Fruit fly (Drosophila melanogaster): ENCODE results near the gene RpL3.
A peak's percentile ranks its signal among the peaks of the same experiment; 100 is the strongest.

Gene RpL3

DNA sequence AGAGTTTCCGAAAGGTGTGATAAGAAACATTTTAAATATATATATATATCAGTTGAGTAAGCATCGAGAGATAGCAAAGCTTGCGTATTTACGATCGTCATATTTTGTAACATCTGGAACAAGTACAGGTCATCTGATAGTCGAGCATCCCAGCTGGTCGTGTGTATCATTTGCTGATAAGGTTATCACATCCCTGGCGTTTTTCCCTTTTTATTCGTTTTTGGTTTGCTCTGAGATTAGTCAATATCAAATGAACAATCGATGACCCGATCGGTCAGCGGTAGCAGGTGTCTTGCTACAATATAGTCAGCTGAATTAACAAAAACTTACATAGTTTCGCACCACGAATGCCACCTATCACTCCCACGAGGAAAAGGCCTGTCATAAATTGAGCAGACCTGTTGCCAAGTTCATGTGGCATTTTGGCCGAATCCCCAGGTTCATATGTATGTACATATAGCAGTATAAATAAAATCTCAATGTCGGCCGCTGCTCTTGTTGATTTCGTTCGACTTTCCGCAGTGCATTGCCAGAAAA, 20.7 kb upstream of the RpL3 start (continued):
- TF ChIP-seq toy (GFP tag; IDR thresholded peaks at IDR 0.05) (no peak), vnd (GFP tag; IDR thresholded peaks at IDR 0.05; ENCODE audit: partially characterized antibody) (no peak), CG13775 (GFP tag; optimal IDR thresholded peaks at IDR 0.05) (peak; percentile 24), chm (GFP tag; IDR thresholded peaks at IDR 0.05) (no peak), TFAM (GFP tag; optimal IDR thresholded peaks at IDR 0.05) (no peak), sug (tag; optimal IDR thresholded peaks at IDR 0.05) (peak; percentile 74), CG11504 (tag; optimal IDR thresholded peaks at IDR 0.05) (peak; percentile 76), da (GFP tag; optimal IDR thresholded peaks at IDR 0.05) (no peak), Trl (optimal IDR thresholded peaks at IDR 0.05) (no peak), Trl (GFP tag; optimal IDR thresholded peaks at IDR 0.05) (no peak), CG11247 (GFP tag; IDR thresholded peaks at IDR 0.05) (peak; percentile 57), bcd (GFP tag; optimal IDR thresholded peaks at IDR 0.05) (peak; percentile 58), Abd-B (GFP tag; optimal IDR thresholded peaks at IDR 0.05) (peak; percentile 40), Mes4 (GFP tag; optimal IDR thresholded peaks at IDR 0.05) (no peak), Drgx (GFP tag; IDR thresholded peaks at IDR 0.05) (peak; percentile 47), CG12104 (GFP tag; optimal IDR thresholded peaks at IDR 0.05) (peak; percentile 51), tna (GFP tag; IDR thresholded peaks at IDR 0.05; ENCODE audit: partially characterized antibody) (no peak), CG6175 (GFP tag; IDR thresholded peaks at IDR 0.05) (0 out of 3 replicates have a peak, but pooled peaks have one; percentile 50), Hr3 (GFP tag; optimal IDR thresholded peaks at IDR 0.05) (peak; percentile 41), Nf-YB (GFP tag; optimal IDR thresholded peaks at IDR 0.05) (no peak), CG17568 (GFP tag; optimal IDR thresholded peaks at IDR 0.05) (peak; percentile 55), Gsc (GFP tag; IDR thresholded peaks at IDR 0.05) (no peak), CG9727 (GFP tag; optimal IDR thresholded peaks at IDR 0.05) (peak; percentile 60), sisA (GFP tag; IDR thresholded peaks at IDR 0.05) (peak; percentile 55), gt (GFP tag; IDR thresholded peaks at IDR 0.05) (no peak), Ptx1 (GFP tag; IDR thresholded peaks at IDR 0.05) (peak; percentile 66), phol (tag; optimal IDR thresholded peaks at IDR 0.05) (peak; percentile 53), CTCF (GFP tag; optimal IDR thresholded peaks at IDR 0.05) (no peak), CrebB (tag; optimal IDR thresholded peaks at IDR 0.05) (peak; percentile 29), CG30403 (GFP tag; optimal IDR thresholded peaks at IDR 0.05) (peak; percentile 59), en (GFP tag; optimal IDR thresholded peaks at IDR 0.05) (no peak), kah (GFP tag; optimal IDR thresholded peaks at IDR 0.05) (no peak), inv (GFP tag; IDR thresholded peaks at IDR 0.05; ENCODE audit: partially characterized antibody) (no peak), Dref (GFP tag; IDR thresholded peaks at IDR 0.05) (no peak), CG2116 (GFP tag; optimal IDR thresholded peaks at IDR 0.05) (peak; percentile 14), NFAT (GFP tag; IDR thresholded peaks at IDR 0.05) (no peak), usp (GFP tag; optimal IDR thresholded peaks at IDR 0.05) (no peak), Ets97D (GFP tag; optimal IDR thresholded peaks at IDR 0.05) (no peak), lov (optimal IDR thresholded peaks at IDR 0.05) (no peak), lov (GFP tag; IDR thresholded peaks at IDR 0.05) (no peak), gce (GFP tag; IDR thresholded peaks at IDR 0.05) (no peak), CG4404 (GFP tag; IDR thresholded peaks at IDR 0.05) (no peak), CG8290 (GFP tag; optimal IDR thresholded peaks at IDR 0.05) (no peak), CG8290 (tag; optimal IDR thresholded peaks at IDR 0.05) (no peak), Opbp (GFP tag; IDR thresholded peaks at IDR 0.05; ENCODE audit: partially characterized antibody) (no peak), fd102C (GFP tag; optimal IDR thresholded peaks at IDR 0.05) (no peak), ken (GFP tag; IDR thresholded peaks at IDR 0.05) (no peak), Atf6 (GFP tag; IDR thresholded peaks at IDR 0.05) (peak; percentile 75; the same call in 1 of the 2 replicates), her (GFP tag; optimal IDR thresholded peaks at IDR 0.05) (no peak), CG3407 (GFP tag; optimal IDR thresholded peaks at IDR 0.05) (peak; percentile 25), Optix (GFP tag; IDR thresholded peaks at IDR 0.05) (0 out of 3 replicates have a peak, but pooled peaks have one; percentile 5), Sry-δ (GFP tag; optimal IDR thresholded peaks at IDR 0.05) (no peak), Doc2 (GFP tag; IDR thresholded peaks at IDR 0.05) (no peak), CG17912 (GFP tag; optimal IDR thresholded peaks at IDR 0.05) (no peak)
